Worm (Caenorhabditis elegans) whole organism, L3 larva: ENCODE data around the gene ZK930.4.

ENCODE experiments used
- ama-1 ChIP-seq: fragments of 150-350 bp; optimal IDR thresholded peaks from 2 replicates; lab custom pipeline; 2018
- nhr-28 ChIP-seq: fragments of 150-350 bp; optimal IDR thresholded peaks from 2 replicates; lab custom pipeline; 2014; ENCODE audit warnings: missing biosample characterization, missing genetic modification characterization
- skn-1 ChIP-seq: fragments of 150-350 bp; optimal IDR thresholded peaks from 2 replicates; lab custom pipeline; 2014; ENCODE audit warnings: missing biosample characterization, missing genetic modification characterization
- ztf-11 ChIP-seq: fragments of 150-350 bp; optimal IDR thresholded peaks from 2 replicates; lab custom pipeline; 2014; ENCODE audit warnings: missing biosample characterization, missing genetic modification characterization

DNA sequence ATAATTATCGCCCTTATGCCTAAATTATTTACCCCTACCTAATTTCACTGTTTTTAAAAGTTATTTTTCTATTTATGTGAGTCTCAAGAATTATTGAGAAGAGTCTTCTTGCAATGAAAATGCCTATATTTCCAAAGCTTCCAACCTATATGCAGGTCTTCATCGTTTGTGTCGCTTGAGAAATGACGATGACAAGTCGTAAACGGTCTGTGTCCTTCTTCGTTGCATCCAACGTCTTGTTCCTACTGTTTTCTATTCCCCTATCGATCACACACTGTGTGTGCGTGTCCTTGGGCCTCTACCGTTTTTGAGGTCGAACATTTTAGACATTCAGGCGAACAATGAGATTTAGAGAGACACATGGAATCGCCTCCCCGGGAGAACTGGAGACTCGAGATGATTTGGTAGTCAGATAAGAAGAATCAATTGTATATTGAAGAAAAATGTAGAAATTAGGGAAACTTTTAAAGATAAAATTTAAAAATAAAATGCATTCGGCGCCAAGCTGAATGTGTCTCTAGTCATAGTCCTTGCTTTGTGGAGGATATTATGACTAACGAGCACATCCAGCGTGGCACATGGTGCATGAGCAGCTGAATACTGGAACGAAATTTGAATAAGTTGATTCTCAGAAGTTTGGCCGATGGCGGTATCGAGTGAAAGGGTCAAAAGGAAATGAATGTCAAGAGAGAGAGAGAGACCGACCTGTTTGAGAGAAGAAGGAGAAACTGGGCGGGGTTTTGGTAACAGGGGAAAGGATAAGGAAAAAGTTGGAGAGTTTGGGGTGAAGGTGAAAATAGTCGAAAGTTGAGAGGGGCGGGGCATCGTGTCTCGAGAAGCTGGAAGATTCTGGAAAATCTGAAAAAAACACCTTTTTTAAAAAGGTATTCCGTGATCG lies 25.6 kb upstream of the ZK930.4 start:
- no peak for TF ChIP-seq ztf-11 (tag; lab: Kevin White, UChicago)
- peak; percentile 34 for TF ChIP-seq ama-1
- no peak for TF ChIP-seq nhr-28 (tag; lab: Kevin White, UChicago)
- no peak for TF ChIP-seq skn-1 (tag; lab: Kevin White, UChicago)
